Worm (Caenorhabditis elegans) whole organism, L1 larva: ENCODE measurements around the gene eif-2D.

Source experiments
- fkh-10 ChIP-seq: sonication (generic microtip); optimal IDR thresholded peaks from 2 replicates; lab custom pipeline; 2017; ENCODE audit warnings: missing biosample characterization, missing genetic modification reagents, missing genetic modification characterization
- fos-1 ChIP-seq: fragments of 150-350 bp; optimal IDR thresholded peaks from 2 replicates; lab custom pipeline; 2014; ENCODE audit warnings: missing biosample characterization, missing genetic modification characterization
- grh-1 ChIP-seq: fragments of 200-800 bp; sonication (Bioruptor generic); IDR thresholded peaks from 2 replicates; pipeline ENCODE4 v1.3.6; 2022; ENCODE audit warnings: missing genetic modification reagents, missing genetic modification characterization, missing compliant biosample characterization
- hlh-17 ChIP-seq: fragments of 200-800 bp; sonication (Bioruptor generic); optimal IDR thresholded peaks from 2 replicates; lab custom pipeline; 2018; ENCODE audit warnings: missing genetic modification characterization, mild to moderate bottlenecking, missing compliant biosample characterization, moderate library complexity, borderline replicate concordance
- lin-35 ChIP-seq, 2 experiments: fragments of 150-350 bp; optimal IDR thresholded peaks; 2 replicates each; lab custom pipeline; 2014; ENCODE audit warnings: missing biosample characterization in 2 of 2, missing genetic modification characterization in 2 of 2, missing genetic modification reagents in 2 of 2
- lin-39 ChIP-seq: fragments of 150-350 bp; optimal IDR thresholded peaks from 2 replicates; lab custom pipeline; 2014; ENCODE audit warnings: missing biosample characterization, missing genetic modification reagents, missing genetic modification characterization
- mdl-1 ChIP-seq, 2 experiments: fragments of 150-350 bp; optimal IDR thresholded peaks; 2 replicates each; lab custom pipeline; 2014 to 2017; ENCODE audit warnings: missing biosample characterization in 2 of 2, missing genetic modification characterization in 2 of 2, inconsistent platforms in 1 of 2
- mep-1 ChIP-seq: fragments of 150-350 bp; optimal IDR thresholded peaks from 2 replicates; lab custom pipeline; 2014; ENCODE audit warnings: missing biosample characterization, missing genetic modification characterization
- nhr-237 ChIP-seq: fragments of 150-350 bp; optimal IDR thresholded peaks from 2 replicates; lab custom pipeline; 2014; ENCODE audit warnings: missing biosample characterization, missing genetic modification characterization
- nhr-47 ChIP-seq: sonication (generic microtip); optimal IDR thresholded peaks from 2 replicates; lab custom pipeline; 2016; ENCODE audit warnings: mild to moderate bottlenecking, missing genetic modification characterization, moderate library complexity, missing compliant biosample characterization
- pqm-1 ChIP-seq: sonication (generic microtip); optimal IDR thresholded peaks from 3 replicates; lab custom pipeline; 2017; ENCODE audit warnings: missing biosample characterization, missing genetic modification characterization
- unc-98 ChIP-seq: fragments of 200-800 bp; sonication (Bioruptor generic); IDR thresholded peaks from 2 replicates; pipeline ENCODE4 v1.3.6; 2022; ENCODE audit warnings: missing genetic modification characterization, missing compliant biosample characterization
- ztf-11 ChIP-seq, 2 experiments: sonication (generic microtip); optimal IDR thresholded peaks; 2 replicates each; lab custom pipeline; 2016 to 2017; ENCODE audit warnings: missing genetic modification characterization in 2 of 2, missing biosample characterization in 1 of 2, missing compliant biosample characterization in 1 of 2

- TF ChIP-seq mdl-1 (tag; optimal IDR thresholded peaks at IDR 0.05; lab: Kevin White, UChicago), result peak in 1 of 2 experiments; percentile 3
- TF ChIP-seq nhr-237 (tag; lab: Kevin White, UChicago), result no peak
- TF ChIP-seq lin-39, result no peak
- TF ChIP-seq ztf-11 (tag; optimal IDR thresholded peaks at IDR 0.05; lab: Kevin White, UChicago), result no peak
- TF ChIP-seq fos-1, result peak; percentile 60
- TF ChIP-seq pqm-1 (tag; lab: Kevin White, UChicago), result no peak
- peak; percentile 92 to 95 for TF ChIP-seq lin-35 (GFP tag; optimal IDR thresholded peaks at IDR 0.05; lab: Kevin White, UChicago)
- no peak for TF ChIP-seq hlh-17 (GFP tag; lab: Kevin White, UChicago)
- no peak for TF ChIP-seq grh-1 (GFP tag; lab: Robert Waterston, UW)
- TF ChIP-seq nhr-47 (tag; lab: Kevin White, UChicago), result peak; percentile 42
- TF ChIP-seq unc-98 (GFP tag; lab: Robert Waterston, UW), result no peak
- TF ChIP-seq fkh-10 (GFP tag; lab: Kevin White, UChicago), result no peak
- peak; percentile 80 for TF ChIP-seq mep-1 (tag; lab: Kevin White, UChicago)
These were observed 23.3 kb downstream of the eif-2D start, which contains the start of the genes tiar-1 and lelo-4 for ce11 chrII:5714807-5715206.
